Worm (Caenorhabditis elegans): Measurements from ENCODE around the gene Y14H12A.2.

The Y14H12A.2 gene

DNA sequence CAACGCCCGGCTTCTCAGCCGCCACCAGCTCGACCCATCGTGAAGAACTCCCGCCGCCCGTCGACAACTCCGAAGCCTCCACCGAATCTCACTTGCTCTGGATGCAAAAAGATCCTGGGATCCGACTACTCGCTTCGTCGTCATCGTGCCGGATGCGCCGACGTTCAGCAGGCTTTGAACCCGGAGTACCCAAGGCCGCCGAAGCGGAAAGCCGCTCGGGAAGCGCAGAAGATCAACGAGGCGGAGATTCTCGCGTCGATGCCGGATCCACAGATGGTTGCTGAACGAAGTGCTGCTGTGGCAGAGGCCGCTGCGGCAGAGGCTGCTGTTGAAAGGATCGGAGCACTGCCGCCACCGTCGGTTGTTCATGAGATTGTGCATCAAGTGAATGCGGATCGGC is 20.7 kb downstream of the Y14H12A.2 start:
- TF ChIP-seq aly-1 (tag; optimal IDR thresholded peaks at IDR 0.05) (peak; percentile 41), hmbx-1 (tag; optimal IDR thresholded peaks at IDR 0.05) (no peak), tbx-37 (GFP tag; conservative IDR thresholded peaks at IDR 0.05) (0 out of 2 replicates have a peak, but pooled peaks have one; percentile 12)

DNA sequence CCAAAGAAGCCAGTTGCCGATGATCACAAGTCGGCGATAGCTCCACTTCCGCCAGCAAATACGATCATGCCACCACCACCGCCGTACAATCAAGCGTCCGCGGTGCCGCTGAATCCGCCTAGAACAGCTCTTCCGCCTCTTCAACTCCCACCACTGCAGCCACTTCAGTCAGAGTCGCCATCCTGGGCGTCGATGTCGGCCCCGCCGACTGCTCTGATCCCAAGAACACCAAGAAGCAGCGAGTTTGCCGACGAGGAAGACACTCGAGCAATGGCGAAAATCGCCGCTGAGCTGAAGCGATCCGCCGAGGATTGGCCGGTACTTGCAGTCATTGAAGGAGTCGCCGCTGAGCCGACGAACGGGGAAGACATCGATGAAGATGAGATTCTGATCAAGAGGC is 21.4 kb downstream of the Y14H12A.2 start:
- TF ChIP-seq F13C5.2 (tag; optimal IDR thresholded peaks at IDR 0.05) (no peak), ets-7 (tag; optimal IDR thresholded peaks at IDR 0.05) (no peak), pes-1 (GFP tag; IDR thresholded peaks at IDR 0.05) (peak; percentile 39; the same call in 1 of the 2 replicates)

DNA sequence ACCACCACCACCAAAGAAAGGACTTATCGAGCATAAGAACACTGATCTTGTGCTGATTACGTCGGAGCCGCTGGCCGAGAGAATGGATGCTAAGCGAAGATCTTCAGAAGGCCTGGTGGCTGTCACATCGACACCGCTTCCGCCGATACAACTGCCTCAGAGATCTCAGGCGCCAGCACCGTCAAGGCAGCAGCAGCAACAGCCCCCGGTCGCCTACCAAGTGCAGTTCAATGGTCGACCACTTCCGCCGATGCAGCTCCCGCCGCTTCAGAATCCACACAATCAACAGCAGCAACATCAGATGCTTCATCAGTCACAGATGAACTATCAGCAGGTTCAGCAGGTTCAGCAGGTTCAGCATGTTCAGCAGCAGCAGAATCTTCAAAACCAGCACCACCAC is 22.4 kb downstream of the Y14H12A.2 start:
- no peak for TF ChIP-seq aly-1 (tag; optimal IDR thresholded peaks at IDR 0.05)
- TF ChIP-seq hnd-1 (tag; optimal IDR thresholded peaks at IDR 0.05), result no peak
- TF ChIP-seq pes-1 (GFP tag; IDR thresholded peaks at IDR 0.05), result no peak
- no peak for TF ChIP-seq ama-1 (optimal IDR thresholded peaks at IDR 0.05)
- TF ChIP-seq flt-1 (GFP tag; IDR thresholded peaks at IDR 0.05), result no peak
- no peak for TF ChIP-seq tra-4 (tag; optimal IDR thresholded peaks at IDR 0.05)
- no peak for TF ChIP-seq hmbx-1 (tag; optimal IDR thresholded peaks at IDR 0.05)
- no peak for TF ChIP-seq hmg-4 (GFP tag; optimal IDR thresholded peaks at IDR 0.05)

DNA sequence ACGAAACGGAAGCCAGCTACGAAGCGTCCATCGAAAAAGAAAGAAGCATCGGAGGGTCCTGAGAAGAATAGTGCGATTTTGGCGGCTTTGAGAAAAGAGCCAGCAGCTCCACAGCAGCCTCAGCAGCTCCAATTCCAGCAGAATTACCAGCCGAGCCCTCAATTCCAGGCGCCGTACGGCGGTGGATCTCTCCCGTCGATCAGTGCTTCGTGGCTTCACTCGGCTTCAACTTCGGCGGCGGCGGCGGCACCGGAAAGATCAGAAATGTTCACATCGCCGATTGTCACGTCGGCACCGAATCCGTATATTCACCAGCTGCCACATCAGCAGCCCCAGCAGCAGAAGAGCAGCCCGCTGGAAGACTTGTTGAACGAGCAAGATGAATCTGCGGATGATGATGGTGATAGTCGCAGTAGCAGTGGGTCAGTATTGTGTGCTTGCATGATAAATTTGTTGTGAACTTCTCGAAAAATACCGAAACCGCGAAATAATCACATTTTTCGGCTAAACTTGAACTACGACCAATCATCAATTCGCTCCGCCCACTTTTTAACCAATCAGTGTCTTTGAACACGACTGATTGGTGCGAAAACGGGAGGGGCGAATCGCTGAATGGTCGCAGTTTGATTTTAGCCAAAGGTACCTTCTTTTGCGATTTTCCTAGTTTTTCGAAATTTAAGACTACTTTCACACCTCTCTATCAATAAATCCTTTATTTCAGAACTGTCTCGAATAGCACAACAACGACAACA is 23.6 kb downstream of the Y14H12A.2 start:
- TF ChIP-seq ceh-13 (GFP tag; optimal IDR thresholded peaks at IDR 0.05) (no peak), F13C5.2 (tag; optimal IDR thresholded peaks at IDR 0.05) (no peak), sea-1 (GFP tag; conservative IDR thresholded peaks at IDR 0.05) (no peak), ets-7 (tag; optimal IDR thresholded peaks at IDR 0.05) (no peak), B0310.2 (tag; optimal IDR thresholded peaks at IDR 0.05) (no peak), ama-1 (optimal IDR thresholded peaks at IDR 0.05) (no peak), scrt-1 (GFP tag; IDR thresholded peaks at IDR 0.05) (no peak), tbx-11 (GFP tag; IDR thresholded peaks at IDR 0.05) (no peak), tbx-37 (GFP tag; conservative IDR thresholded peaks at IDR 0.05) (no peak), hmbx-1 (tag; optimal IDR thresholded peaks at IDR 0.05) (no peak), pes-1 (GFP tag; IDR thresholded peaks at IDR 0.05) (no peak), hmg-4 (GFP tag; optimal IDR thresholded peaks at IDR 0.05) (no peak), ceh-36 (tag; optimal IDR thresholded peaks at IDR 0.05) (no peak), flt-1 (GFP tag; IDR thresholded peaks at IDR 0.05) (no peak), hnd-1 (tag; optimal IDR thresholded peaks at IDR 0.05) (no peak), aly-1 (tag; optimal IDR thresholded peaks at IDR 0.05) (no peak), tra-4 (tag; optimal IDR thresholded peaks at IDR 0.05) (no peak)

DNA sequence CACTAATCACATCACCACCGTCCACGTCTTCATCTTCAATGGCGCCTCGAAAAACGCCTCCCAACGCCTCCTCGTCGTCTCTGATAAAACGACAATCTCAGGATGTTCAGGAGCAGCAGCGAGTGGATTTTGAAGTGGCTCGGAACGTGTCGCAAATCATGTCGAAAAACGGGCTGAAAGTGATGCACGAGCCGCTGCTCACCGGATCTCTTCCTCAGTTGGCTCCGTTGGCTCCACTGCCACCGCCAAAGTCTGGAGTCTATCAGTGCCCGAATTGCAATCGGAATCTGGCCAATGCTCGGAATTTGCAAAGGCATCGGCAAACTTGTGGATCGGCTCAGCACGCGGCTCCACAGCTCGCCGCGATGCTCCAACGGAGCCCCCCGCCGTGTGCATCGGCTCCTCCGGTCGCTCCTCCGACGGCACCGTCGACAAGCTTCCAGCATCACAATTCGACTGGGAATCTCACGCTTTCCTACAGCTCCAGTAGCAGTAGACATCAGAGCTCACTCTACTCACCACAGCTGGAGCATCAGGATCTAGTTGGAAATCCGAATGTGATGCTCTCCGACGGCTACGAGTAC is 25.1 kb downstream of the Y14H12A.2 start:
- TF ChIP-seq hnd-1 (tag; optimal IDR thresholded peaks at IDR 0.05) (no peak), ets-7 (tag; optimal IDR thresholded peaks at IDR 0.05) (no peak), B0310.2 (tag; optimal IDR thresholded peaks at IDR 0.05) (no peak), pes-1 (GFP tag; IDR thresholded peaks at IDR 0.05) (no peak), hmg-4 (GFP tag; optimal IDR thresholded peaks at IDR 0.05) (no peak), tbx-37 (GFP tag; conservative IDR thresholded peaks at IDR 0.05) (no peak)

DNA sequence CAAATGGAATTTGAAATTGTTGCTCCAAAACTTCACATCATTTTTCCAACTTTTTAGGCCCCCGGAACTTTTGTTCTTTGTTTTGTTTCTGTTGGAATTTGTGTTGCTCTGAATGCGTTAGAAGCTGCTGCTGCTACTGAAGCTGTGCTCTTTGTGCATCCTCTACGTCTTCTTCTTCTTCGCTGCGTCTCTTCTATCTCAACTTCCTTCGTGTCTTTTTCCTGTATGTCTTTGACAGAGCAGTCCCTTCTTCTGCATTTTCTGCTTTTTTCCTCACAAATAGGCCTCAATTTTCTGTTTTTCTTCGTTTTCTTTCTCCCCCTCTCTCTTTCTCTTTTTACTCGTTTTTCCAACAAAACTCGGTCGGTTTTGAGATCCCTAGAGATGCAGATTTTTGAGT is 28.2 kb downstream of the Y14H12A.2 start:
- TF ChIP-seq ceh-13 (GFP tag; optimal IDR thresholded peaks at IDR 0.05) (no peak), ceh-36 (tag; optimal IDR thresholded peaks at IDR 0.05) (no peak), scrt-1 (GFP tag; IDR thresholded peaks at IDR 0.05) (no peak)

DNA sequence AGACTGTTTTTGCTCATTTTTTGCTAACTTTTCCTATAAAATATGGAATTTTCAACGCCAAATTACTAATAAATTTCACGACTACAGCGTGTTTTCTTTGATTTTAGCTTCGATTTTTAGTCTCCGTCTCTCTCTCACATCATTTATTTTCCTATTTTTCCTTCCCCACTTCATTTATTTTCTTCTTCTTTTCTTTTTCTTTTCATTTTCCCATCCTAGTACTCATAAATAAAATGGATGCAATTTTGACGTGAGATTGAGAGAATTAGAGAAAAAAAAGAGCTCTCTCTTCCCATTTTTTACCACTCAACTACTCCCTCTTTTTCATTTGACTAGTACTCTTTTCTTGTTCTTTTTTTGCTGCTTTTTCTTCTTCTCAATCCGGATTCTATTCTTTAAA is 29.2 kb downstream of the Y14H12A.2 start:
- TF ChIP-seq tbx-37 (GFP tag; conservative IDR thresholded peaks at IDR 0.05), result no peak
- no peak for TF ChIP-seq tbx-11 (GFP tag; IDR thresholded peaks at IDR 0.05)
- no peak for TF ChIP-seq F13C5.2 (tag; optimal IDR thresholded peaks at IDR 0.05)
- TF ChIP-seq ama-1 (optimal IDR thresholded peaks at IDR 0.05), result no peak
- TF ChIP-seq hmg-4 (GFP tag; optimal IDR thresholded peaks at IDR 0.05), result no peak
- no peak for TF ChIP-seq B0310.2 (tag; optimal IDR thresholded peaks at IDR 0.05)
- TF ChIP-seq pes-1 (GFP tag; IDR thresholded peaks at IDR 0.05), result no peak
- no peak for TF ChIP-seq sea-1 (GFP tag; conservative IDR thresholded peaks at IDR 0.05)
- TF ChIP-seq aly-1 (tag; optimal IDR thresholded peaks at IDR 0.05), result no peak
- TF ChIP-seq ceh-36 (tag; optimal IDR thresholded peaks at IDR 0.05), result no peak
- no peak for TF ChIP-seq ceh-13 (GFP tag; optimal IDR thresholded peaks at IDR 0.05)
- no peak for TF ChIP-seq scrt-1 (GFP tag; IDR thresholded peaks at IDR 0.05)
- TF ChIP-seq tra-4 (tag; optimal IDR thresholded peaks at IDR 0.05), result no peak
- TF ChIP-seq flt-1 (GFP tag; IDR thresholded peaks at IDR 0.05), result no peak
- no peak for TF ChIP-seq hmbx-1 (tag; optimal IDR thresholded peaks at IDR 0.05)
- TF ChIP-seq ets-7 (tag; optimal IDR thresholded peaks at IDR 0.05), result no peak
- no peak for TF ChIP-seq hnd-1 (tag; optimal IDR thresholded peaks at IDR 0.05)

DNA sequence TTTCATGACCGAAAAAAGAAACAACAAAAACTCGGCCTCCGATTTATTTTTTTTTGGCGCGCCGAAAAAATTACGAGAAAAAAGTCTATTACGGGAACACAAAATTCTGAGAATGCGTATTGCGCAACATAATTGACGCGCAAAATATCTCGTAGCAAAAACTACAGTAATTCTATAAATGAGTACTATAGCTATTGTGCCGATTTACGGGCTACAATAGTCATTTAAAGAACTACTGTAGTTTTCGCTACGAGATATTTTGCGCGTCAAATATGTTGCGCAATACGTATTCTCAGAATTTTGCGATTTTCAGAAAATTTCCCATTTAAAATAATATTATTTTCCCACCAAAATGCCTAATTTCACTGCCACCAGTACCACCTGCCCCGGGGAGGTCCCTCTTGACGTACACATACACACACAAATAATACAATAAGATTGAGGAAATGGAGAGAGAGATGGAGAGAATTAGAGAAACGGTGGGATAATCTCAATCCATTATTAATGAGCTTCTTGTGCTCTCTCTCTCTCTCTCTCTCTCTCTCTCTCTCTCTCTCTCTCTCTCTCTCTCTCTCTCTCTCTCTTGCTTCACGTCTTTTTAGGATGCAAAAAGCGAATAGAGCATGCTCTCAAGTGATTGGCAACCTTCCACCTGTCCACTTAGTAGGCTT is 29.9 kb downstream of the Y14H12A.2 start:
- TF ChIP-seq pes-1 (GFP tag; IDR thresholded peaks at IDR 0.05) (no peak), aly-1 (tag; optimal IDR thresholded peaks at IDR 0.05) (no peak), ceh-36 (tag; optimal IDR thresholded peaks at IDR 0.05) (peak; percentile 24), ets-7 (tag; optimal IDR thresholded peaks at IDR 0.05) (no peak), hmg-4 (GFP tag; optimal IDR thresholded peaks at IDR 0.05) (peak; percentile 14), hnd-1 (tag; optimal IDR thresholded peaks at IDR 0.05) (no peak), sea-1 (GFP tag; conservative IDR thresholded peaks at IDR 0.05) (no peak), scrt-1 (GFP tag; IDR thresholded peaks at IDR 0.05) (no peak), ama-1 (optimal IDR thresholded peaks at IDR 0.05) (no peak)
